Worm (Caenorhabditis elegans): ENCODE data around the gene T03G6.7.

Gene T03G6.7

DNA sequence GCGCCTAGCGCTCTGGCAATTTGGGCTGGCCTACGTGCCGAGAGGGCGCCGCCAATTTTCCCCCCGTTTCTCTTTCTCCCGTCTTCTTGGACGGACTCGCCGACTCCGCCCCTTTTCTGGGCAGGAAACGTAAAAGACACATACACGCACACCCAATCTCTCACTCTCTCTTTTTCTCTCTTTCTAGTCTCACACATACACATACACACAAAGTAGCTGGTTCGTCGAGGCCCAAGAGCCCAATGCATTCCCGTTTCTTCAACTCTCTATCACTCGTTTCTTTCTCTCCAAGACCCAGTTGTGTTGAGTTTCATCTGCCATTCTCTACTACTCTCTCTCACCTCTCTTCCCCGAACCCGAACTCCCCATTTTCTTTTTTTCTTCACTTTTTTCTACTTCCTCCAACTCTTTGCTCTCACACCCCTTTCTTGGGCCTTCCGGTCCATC, 5.0 kb downstream of the T03G6.7 start:
- peak; percentile 15 for TF ChIP-seq lin-15B (tag; optimal IDR thresholded peaks at IDR 0.05)
- TF ChIP-seq fkh-10 (GFP tag; optimal IDR thresholded peaks at IDR 0.05) = peak; percentile 54
- peak; percentile 83 for TF ChIP-seq nfya-1 (tag; optimal IDR thresholded peaks at IDR 0.05; ENCODE audit: insufficient read depth)
- TF ChIP-seq lin-39 (tag; optimal IDR thresholded peaks at IDR 0.05) = peak; percentile 81
- TF ChIP-seq skn-1 (tag; optimal IDR thresholded peaks at IDR 0.05) = peak; percentile 5
- no peak for TF ChIP-seq ceh-28 (tag; optimal IDR thresholded peaks at IDR 0.05)
- no peak for TF ChIP-seq nhr-237 (tag; optimal IDR thresholded peaks at IDR 0.05)
- no peak for TF ChIP-seq ceh-16 (tag; optimal IDR thresholded peaks at IDR 0.05)
- peak; percentile 34 for TF ChIP-seq lsy-12 (tag; optimal IDR thresholded peaks at IDR 0.05)
- peak; percentile 44 for TF ChIP-seq tbx-2 (tag; optimal IDR thresholded peaks at IDR 0.05)
- no peak for TF ChIP-seq nhr-11 (tag; optimal IDR thresholded peaks at IDR 0.05)
- TF ChIP-seq jun-1 (tag; optimal IDR thresholded peaks at IDR 0.05) = no peak
- TF ChIP-seq fkh-2 (tag; optimal IDR thresholded peaks at IDR 0.05) = no peak
- peak; percentile 40 for TF ChIP-seq zag-1 (tag; optimal IDR thresholded peaks at IDR 0.05)
- TF ChIP-seq hmg-11 (tag; optimal IDR thresholded peaks at IDR 0.05) = peak; percentile 82
- TF ChIP-seq nhr-77 (tag; optimal IDR thresholded peaks at IDR 0.05) = no peak
- TF ChIP-seq nhr-25 (tag; optimal IDR thresholded peaks at IDR 0.05) = no peak
- no peak for TF ChIP-seq nhr-12 (tag; optimal IDR thresholded peaks at IDR 0.05)
- no peak for TF ChIP-seq R02D3.7 (tag; optimal IDR thresholded peaks at IDR 0.05)
- TF ChIP-seq nhr-67 (tag; optimal IDR thresholded peaks at IDR 0.05) = no peak
- TF ChIP-seq aly-2 (tag; optimal IDR thresholded peaks at IDR 0.05) = no peak
- peak; percentile 1 for TF ChIP-seq pqm-1 (tag; optimal IDR thresholded peaks at IDR 0.05)
- TF ChIP-seq daf-12 (tag; optimal IDR thresholded peaks at IDR 0.05) = peak; percentile 10
- no peak for TF ChIP-seq ama-1 (optimal IDR thresholded peaks at IDR 0.05)
- no peak for TF ChIP-seq pha-4 (tag; optimal IDR thresholded peaks at IDR 0.05)
- no peak for TF ChIP-seq unc-39 (tag; optimal IDR thresholded peaks at IDR 0.05)
- TF ChIP-seq unc-62 (GFP tag; optimal IDR thresholded peaks at IDR 0.05) = peak; percentile 56
- TF ChIP-seq elt-1 (tag; optimal IDR thresholded peaks at IDR 0.05) = no peak
- TF ChIP-seq egl-5 (tag; optimal IDR thresholded peaks at IDR 0.05) = no peak

DNA sequence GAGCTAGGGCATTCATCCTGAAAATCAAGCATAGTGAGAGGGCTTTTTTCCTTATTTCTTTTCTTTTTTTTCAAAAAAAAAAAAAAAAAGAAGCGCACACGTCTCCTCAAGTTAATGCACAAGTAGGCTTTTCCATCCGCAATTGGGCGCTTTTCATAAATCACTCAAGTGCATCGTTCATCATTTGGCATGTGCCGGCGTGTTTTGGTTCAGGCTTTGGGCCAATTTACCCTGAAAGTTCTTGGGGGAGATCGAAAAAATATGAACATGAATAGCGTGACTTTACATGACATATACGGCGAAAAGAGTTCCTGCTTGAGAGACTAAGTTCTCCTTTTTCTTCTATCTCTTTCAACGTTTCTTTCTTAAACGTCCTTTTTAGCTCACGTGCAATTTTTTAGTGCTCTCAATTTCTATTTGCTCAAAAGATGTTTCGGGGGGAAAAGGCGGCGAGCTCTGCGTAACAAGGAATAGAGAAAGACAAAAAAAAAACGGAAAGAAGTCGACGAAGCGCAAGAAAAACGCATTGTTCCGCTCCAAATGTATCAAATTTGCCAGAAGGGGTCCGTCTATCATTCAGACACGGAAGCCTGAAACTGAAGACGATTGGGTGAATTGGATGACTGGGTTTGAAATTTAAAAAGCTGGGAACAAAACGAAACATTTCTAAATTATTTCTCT, 7.3 kb downstream of the T03G6.7 start:
- TF ChIP-seq fkh-10 (GFP tag; optimal IDR thresholded peaks at IDR 0.05) (no peak), nhr-12 (tag; optimal IDR thresholded peaks at IDR 0.05) (no peak), egl-5 (tag; optimal IDR thresholded peaks at IDR 0.05) (no peak), nfya-1 (tag; optimal IDR thresholded peaks at IDR 0.05; ENCODE audit: insufficient read depth) (no peak), egl-27 (tag; optimal IDR thresholded peaks at IDR 0.05) (no peak), mdl-1 (tag; optimal IDR thresholded peaks at IDR 0.05) (no peak), mml-1 (tag; optimal IDR thresholded peaks at IDR 0.05) (no peak), lsy-12 (tag; optimal IDR thresholded peaks at IDR 0.05) (no peak), elt-3 (tag; optimal IDR thresholded peaks at IDR 0.05) (no peak), unc-62 (GFP tag; optimal IDR thresholded peaks at IDR 0.05) (no peak), nhr-28 (tag; optimal IDR thresholded peaks at IDR 0.05) (no peak), fos-1 (tag; optimal IDR thresholded peaks at IDR 0.05) (no peak), eor-1 (tag; optimal IDR thresholded peaks at IDR 0.05) (no peak), R02D3.7 (tag; optimal IDR thresholded peaks at IDR 0.05) (no peak), nhr-11 (tag; optimal IDR thresholded peaks at IDR 0.05) (no peak), jun-1 (tag; optimal IDR thresholded peaks at IDR 0.05) (no peak), lin-39 (tag; optimal IDR thresholded peaks at IDR 0.05) (no peak)

DNA sequence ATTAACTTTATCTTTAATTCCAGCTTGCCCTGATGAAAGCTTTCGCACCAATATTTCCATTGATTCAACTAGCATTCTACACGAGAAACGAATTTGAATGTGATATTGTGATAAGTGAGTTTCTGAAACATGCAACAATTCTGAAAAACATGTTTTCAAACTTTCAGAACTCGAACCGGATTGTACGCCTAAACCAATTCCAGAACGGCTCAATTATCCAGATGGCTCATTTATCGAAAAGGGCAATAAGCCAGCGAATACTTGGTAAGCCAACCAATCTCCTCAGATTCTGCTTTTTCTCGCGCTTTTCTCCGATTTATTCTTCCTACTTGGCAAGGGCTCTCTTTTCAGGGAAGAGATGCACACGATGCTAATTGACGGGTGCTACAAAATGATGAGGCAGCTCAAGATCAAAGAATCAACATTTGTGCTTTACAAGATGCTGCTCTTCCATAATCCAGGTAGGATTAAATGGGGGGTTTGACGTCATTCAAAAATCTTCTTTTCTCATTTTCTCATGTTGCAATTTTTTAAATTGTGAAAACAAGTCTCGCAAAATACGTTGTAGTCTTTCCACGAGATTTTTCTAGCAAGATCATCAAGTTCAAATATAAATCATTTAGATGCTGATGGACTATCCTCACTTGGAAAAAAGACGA, 10.6 kb downstream of the T03G6.7 start:
- peak; percentile 59 for TF ChIP-seq fkh-10 (GFP tag; optimal IDR thresholded peaks at IDR 0.05)
- TF ChIP-seq lin-39 (tag; optimal IDR thresholded peaks at IDR 0.05) = peak; percentile 33
- no peak for TF ChIP-seq ZK546.5 (tag; optimal IDR thresholded peaks at IDR 0.05)
- TF ChIP-seq eor-1 (tag; optimal IDR thresholded peaks at IDR 0.05) = no peak
- peak; percentile 31 for TF ChIP-seq nfya-1 (tag; optimal IDR thresholded peaks at IDR 0.05; ENCODE audit: insufficient read depth)
- no peak for TF ChIP-seq nhr-43 (tag; optimal IDR thresholded peaks at IDR 0.05; ENCODE audit: poor library complexity, severe bottlenecking)

Data from whole organism, L3 larva.